Fruit fly (Drosophila melanogaster): ENCODE measurements around the gene mRpL2.

Gene mRpL2

DNA sequence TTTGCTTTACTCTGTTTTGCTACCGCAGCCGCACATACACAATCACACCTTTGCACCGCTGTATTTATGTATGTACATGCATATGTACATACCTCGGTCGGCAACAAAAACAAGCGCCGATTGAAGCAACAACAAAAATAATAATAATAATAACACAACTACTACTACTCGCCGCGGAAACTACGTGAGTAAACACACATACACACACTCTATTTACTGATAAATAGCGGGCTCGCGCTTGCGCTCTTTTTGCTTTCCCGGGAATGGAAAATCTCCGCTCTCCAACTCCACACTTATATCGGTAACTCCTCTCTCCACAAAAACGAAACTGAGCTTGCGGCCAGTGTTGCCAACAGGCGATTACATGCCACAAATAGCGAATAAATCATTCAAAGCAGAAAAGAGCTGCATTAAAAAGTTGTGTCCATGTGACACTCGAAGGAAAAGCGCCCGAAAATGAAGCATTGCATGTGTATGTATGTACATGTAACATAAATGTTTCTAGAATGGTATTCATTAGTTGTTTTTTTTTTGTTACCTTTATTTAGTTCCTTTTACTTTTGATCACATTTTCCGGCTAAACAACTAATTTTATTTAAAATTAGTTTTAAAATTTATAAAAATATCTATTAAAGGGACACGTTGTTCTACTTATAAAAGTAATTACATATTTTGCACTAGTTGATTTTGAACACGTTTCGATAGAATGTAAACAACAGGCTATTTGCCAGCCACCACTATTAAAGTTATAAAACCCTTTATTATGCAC lies 1.8 kb upstream of the mRpL2 start (continued):
- peak; percentile 3 for TF ChIP-seq CG16815 (GFP tag; optimal IDR thresholded peaks at IDR 0.05)
- no peak for TF ChIP-seq sisA (GFP tag; IDR thresholded peaks at IDR 0.05)
- no peak for TF ChIP-seq Oaz (GFP tag; IDR thresholded peaks at IDR 0.05)
- peak; percentile 61 for TF ChIP-seq CG6254 (GFP tag; optimal IDR thresholded peaks at IDR 0.05)
- peak; percentile 70; the same call in 1 of the 2 replicates for TF ChIP-seq NFAT (GFP tag; IDR thresholded peaks at IDR 0.05)
- peak; percentile 76 for TF ChIP-seq disco-r (GFP tag; optimal IDR thresholded peaks at IDR 0.05)
- peak; percentile 33; the same call in 1 of the 2 replicates for TF ChIP-seq HLH3B (GFP tag; IDR thresholded peaks at IDR 0.05)
- 0 out of 2 replicates have a peak, but pooled peaks have one; percentile 11 for TF ChIP-seq crol (GFP tag; IDR thresholded peaks at IDR 0.05)
- TF ChIP-seq CG7271 (tag; optimal IDR thresholded peaks at IDR 0.05): peak; percentile 71
- TF ChIP-seq gem (tag; optimal IDR thresholded peaks at IDR 0.05): peak; percentile 63
- no peak for TF ChIP-seq lov (optimal IDR thresholded peaks at IDR 0.05)
- TF ChIP-seq lov (GFP tag; IDR thresholded peaks at IDR 0.05): peak; percentile 84; the same call in 2 of the 3 replicates
- TF ChIP-seq kni (GFP tag; optimal IDR thresholded peaks at IDR 0.05): peak; percentile 99
- peak; percentile 66 for TF ChIP-seq gcm (GFP tag; optimal IDR thresholded peaks at IDR 0.05)
- TF ChIP-seq CG6272 (GFP tag; IDR thresholded peaks at IDR 0.05): no peak
- TF ChIP-seq exex (tag; optimal IDR thresholded peaks at IDR 0.05): peak; percentile 68
- peak; percentile 70 for TF ChIP-seq ac (GFP tag; optimal IDR thresholded peaks at IDR 0.05)
- TF ChIP-seq fu2 (GFP tag; optimal IDR thresholded peaks at IDR 0.05): no peak
- TF ChIP-seq Sry-δ (GFP tag; optimal IDR thresholded peaks at IDR 0.05): no peak
- TF ChIP-seq CG3995 (GFP tag; optimal IDR thresholded peaks at IDR 0.05): no peak
- TF ChIP-seq CG4617 (GFP tag; optimal IDR thresholded peaks at IDR 0.05; ENCODE audit: borderline replicate concordance): peak; percentile 12
- no peak; the same call in 1 of the 2 replicates for TF ChIP-seq E2f1 (GFP tag; IDR thresholded peaks at IDR 0.05)
- TF ChIP-seq Mad (GFP tag; optimal IDR thresholded peaks at IDR 0.05): peak; percentile 7
- TF ChIP-seq toy (GFP tag; IDR thresholded peaks at IDR 0.05): no peak
- peak; percentile 67; the same call in 1 of the 2 replicates for TF ChIP-seq Awh (GFP tag; IDR thresholded peaks at IDR 0.05)
- no peak for TF ChIP-seq sna (GFP tag; IDR thresholded peaks at IDR 0.05; ENCODE audit: partially characterized antibody)
- peak; percentile 17 for TF ChIP-seq CG30403 (GFP tag; optimal IDR thresholded peaks at IDR 0.05)
- peak; percentile 81 for TF ChIP-seq NC2β (GFP tag; optimal IDR thresholded peaks at IDR 0.05)
- no peak for TF ChIP-seq Abd-B (GFP tag; optimal IDR thresholded peaks at IDR 0.05)
- no peak for TF ChIP-seq CG4730 (GFP tag; IDR thresholded peaks at IDR 0.05)
- TF ChIP-seq CG3726 (GFP tag; IDR thresholded peaks at IDR 0.05): no peak
- no peak for TF ChIP-seq CG10959 (GFP tag; IDR thresholded peaks at IDR 0.05)
- peak; percentile 91 for TF ChIP-seq CG6813 (GFP tag; optimal IDR thresholded peaks at IDR 0.05)
- peak; percentile 53; the same call in 1 of the 2 replicates for TF ChIP-seq CG13287 (GFP tag; IDR thresholded peaks at IDR 0.05; ENCODE audit: partially characterized antibody)
- TF ChIP-seq fd3F (GFP tag; optimal IDR thresholded peaks at IDR 0.05): peak; percentile 61
- TF ChIP-seq CG12219 (GFP tag; optimal IDR thresholded peaks at IDR 0.05): peak; percentile 76
- no peak; the same call in none of the 2 replicates for TF ChIP-seq chm (GFP tag; IDR thresholded peaks at IDR 0.05)
- peak; percentile 75; the same call in 1 of the 2 replicates for TF ChIP-seq vvl (GFP tag; IDR thresholded peaks at IDR 0.05)
- TF ChIP-seq CG14014 (GFP tag; IDR thresholded peaks at IDR 0.05): peak; percentile 74; the same call in 1 of the 2 replicates
- no peak for TF ChIP-seq Elba2 (GFP tag; optimal IDR thresholded peaks at IDR 0.05)
- peak; percentile 79 for TF ChIP-seq ash1 (GFP tag; optimal IDR thresholded peaks at IDR 0.05)
- peak; percentile 15 for TF ChIP-seq ems (GFP tag; optimal IDR thresholded peaks at IDR 0.05)
- TF ChIP-seq pfk (GFP tag; optimal IDR thresholded peaks at IDR 0.05): peak; percentile 82
- TF ChIP-seq CG15696 (tag; optimal IDR thresholded peaks at IDR 0.05): peak; percentile 88
- TF ChIP-seq CG9437 (GFP tag; optimal IDR thresholded peaks at IDR 0.05): no peak
- no peak for TF ChIP-seq ato (GFP tag; IDR thresholded peaks at IDR 0.05; ENCODE audit: partially characterized antibody)
- peak; percentile 73 for TF ChIP-seq nom (GFP tag; optimal IDR thresholded peaks at IDR 0.05)
- TF ChIP-seq yki (optimal IDR thresholded peaks at IDR 0.05): peak; percentile 26
- peak; percentile 73 for TF ChIP-seq CG15514 (GFP tag; optimal IDR thresholded peaks at IDR 0.05)

Measured in whole organism, embryonic.